Fruit fly (Drosophila melanogaster): ENCODE measurements around the gene dop.

The dop gene

dm6 chr3L:15563058-15563850 lies 2.6 kb upstream of the dop start, which contains the start of the genes CG7739 and SCCRO (continued):
- TF ChIP-seq CG17912 (GFP tag; optimal IDR thresholded peaks at IDR 0.05), result peak; percentile 28
- TF ChIP-seq CG12769 (tag; optimal IDR thresholded peaks at IDR 0.05), result no peak
- TF ChIP-seq Gsc (GFP tag; IDR thresholded peaks at IDR 0.05), result no peak
- no peak for TF ChIP-seq usp (GFP tag; optimal IDR thresholded peaks at IDR 0.05)
- peak; percentile 60 for TF ChIP-seq CG9727 (GFP tag; optimal IDR thresholded peaks at IDR 0.05)
- TF ChIP-seq NfI (GFP tag; optimal IDR thresholded peaks at IDR 0.05), result peak; percentile 63
- peak; percentile 53 for TF ChIP-seq CG9215 (GFP tag; IDR thresholded peaks at IDR 0.05)
- no peak for TF ChIP-seq dimm (GFP tag; IDR thresholded peaks at IDR 0.05)
- peak; percentile 70 for TF ChIP-seq CG17802 (tag; optimal IDR thresholded peaks at IDR 0.05)
- TF ChIP-seq Elba2 (GFP tag; optimal IDR thresholded peaks at IDR 0.05), result peak; percentile 89
- no peak for TF ChIP-seq CG3726 (GFP tag; IDR thresholded peaks at IDR 0.05)
- TF ChIP-seq C15 (GFP tag; IDR thresholded peaks at IDR 0.05), result no peak
- no peak for TF ChIP-seq Dip2 (GFP tag; IDR thresholded peaks at IDR 0.05)
- peak; percentile 54 for TF ChIP-seq zen (tag; optimal IDR thresholded peaks at IDR 0.05)
- no peak for TF ChIP-seq yki (optimal IDR thresholded peaks at IDR 0.05)
- peak; percentile 17 for TF ChIP-seq sug (tag; optimal IDR thresholded peaks at IDR 0.05)
- peak; percentile 28; the same call in 1 of the 3 replicates for TF ChIP-seq ase (GFP tag; IDR thresholded peaks at IDR 0.05)
- TF ChIP-seq ewg (GFP tag; optimal IDR thresholded peaks at IDR 0.05), result no peak
- TF ChIP-seq Dad (GFP tag; optimal IDR thresholded peaks at IDR 0.05), result peak; percentile 19
- 0 out of 2 replicates have a peak, but pooled peaks have one; percentile 48 for TF ChIP-seq sna (GFP tag; IDR thresholded peaks at IDR 0.05; ENCODE audit: partially characterized antibody)
- no peak for TF ChIP-seq grn (GFP tag; optimal IDR thresholded peaks at IDR 0.05)
- TF ChIP-seq tx (GFP tag; optimal IDR thresholded peaks at IDR 0.05), result no peak
- peak; percentile 19 for TF ChIP-seq CG10979 (tag; optimal IDR thresholded peaks at IDR 0.05)
- peak; percentile 20 for TF ChIP-seq CG9609 (GFP tag; optimal IDR thresholded peaks at IDR 0.05)
- no peak for TF ChIP-seq CG8089 (GFP tag; optimal IDR thresholded peaks at IDR 0.05)
- TF ChIP-seq Hsf (GFP tag; optimal IDR thresholded peaks at IDR 0.05), result peak; percentile 0
- TF ChIP-seq CG7271 (tag; optimal IDR thresholded peaks at IDR 0.05), result no peak
- TF ChIP-seq CG1832 (GFP tag; optimal IDR thresholded peaks at IDR 0.05), result no peak
- peak; percentile 34; the same call in 1 of the 2 replicates for TF ChIP-seq hbn (GFP tag; IDR thresholded peaks at IDR 0.05; ENCODE audit: partially characterized antibody)
- TF ChIP-seq ERR (GFP tag; optimal IDR thresholded peaks at IDR 0.05), result no peak
- peak; percentile 50; the same call in 1 of the 2 replicates for TF ChIP-seq al (GFP tag; IDR thresholded peaks at IDR 0.05)
- no peak for TF ChIP-seq CG2129 (GFP tag; IDR thresholded peaks at IDR 0.05; ENCODE audit: partially characterized antibody)
- peak; percentile 28; the same call in 1 of the 3 replicates for TF ChIP-seq CG14050 (GFP tag; IDR thresholded peaks at IDR 0.05)
- no peak for TF ChIP-seq Myb (GFP tag; optimal IDR thresholded peaks at IDR 0.05)
- peak; percentile 46; the same call in 1 of the 2 replicates for TF ChIP-seq Awh (GFP tag; IDR thresholded peaks at IDR 0.05)
- TF ChIP-seq peb (GFP tag; IDR thresholded peaks at IDR 0.05), result no peak
- TF ChIP-seq lola (GFP tag; optimal IDR thresholded peaks at IDR 0.05), result peak in 1 of 3 experiments; percentile 45
- 0 out of 3 replicates have a peak, but pooled peaks have one; percentile 31 for TF ChIP-seq otp (GFP tag; IDR thresholded peaks at IDR 0.05)
- no peak for TF ChIP-seq CG12744 (GFP tag; optimal IDR thresholded peaks at IDR 0.05)
- TF ChIP-seq TFAM (GFP tag; optimal IDR thresholded peaks at IDR 0.05), result no peak
- TF ChIP-seq CG7928 (GFP tag; optimal IDR thresholded peaks at IDR 0.05), result no peak
- TF ChIP-seq CG11085 (GFP tag; IDR thresholded peaks at IDR 0.05), result peak; percentile 66
- no peak for TF ChIP-seq klu (GFP tag; IDR thresholded peaks at IDR 0.05)
- no peak for TF ChIP-seq lab (GFP tag; optimal IDR thresholded peaks at IDR 0.05)
- TF ChIP-seq CG12942 (GFP tag; optimal IDR thresholded peaks at IDR 0.05), result peak; percentile 63
- peak; percentile 78 for TF ChIP-seq CG2712 (tag; optimal IDR thresholded peaks at IDR 0.05)
- TF ChIP-seq amos (GFP tag; IDR thresholded peaks at IDR 0.05; ENCODE audit: partially characterized antibody), result peak; percentile 71; the same call in 1 of the 2 replicates
- TF ChIP-seq CG8944 (GFP tag; optimal IDR thresholded peaks at IDR 0.05), result no peak
- no peak for TF ChIP-seq Dfd (GFP tag; optimal IDR thresholded peaks at IDR 0.05)

Measured in whole organism, embryonic.